Fruit fly (Drosophila melanogaster): ENCODE results near the gene CG13693.

The CG13693 gene

DNA sequence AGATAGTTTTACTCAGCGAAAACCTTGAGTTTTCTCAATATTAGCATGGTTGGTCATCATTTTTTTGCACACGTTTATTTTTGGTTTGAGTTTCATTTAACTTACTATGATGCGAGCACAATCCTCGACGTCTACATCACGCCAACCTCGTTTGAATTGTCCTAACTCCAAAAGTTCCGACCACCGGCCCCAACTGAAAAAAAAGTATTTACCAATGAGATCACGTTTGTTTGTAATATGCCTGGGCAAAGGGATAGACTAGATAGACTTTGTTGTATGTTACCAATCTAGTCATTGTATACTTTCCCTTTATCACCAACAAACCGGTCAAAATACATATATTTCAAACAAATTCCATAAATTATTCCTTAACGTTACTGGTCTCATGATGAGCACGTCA lies at the start of gene CG13693:
CG13693 (plus strand) TSS at position 301 of the 400 bp plus-strand sequence.
- TF ChIP-seq Mnt (GFP tag; optimal IDR thresholded peaks at IDR 0.05) (no peak), toe (GFP tag; optimal IDR thresholded peaks at IDR 0.05) (no peak), CG7101 (tag; optimal IDR thresholded peaks at IDR 0.05) (no peak), CG14711 (tag; optimal IDR thresholded peaks at IDR 0.05) (no peak), cnc (optimal IDR thresholded peaks at IDR 0.05) (no peak), CG7045 (GFP tag; optimal IDR thresholded peaks at IDR 0.05) (no peak), CG1620 (GFP tag; optimal IDR thresholded peaks at IDR 0.05) (no peak), CG33017 (tag; optimal IDR thresholded peaks at IDR 0.05) (no peak), pad (GFP tag; optimal IDR thresholded peaks at IDR 0.05) (no peak), kay (GFP tag; ENCODE audit: borderline replicate concordance) (no peak), cic (GFP tag; optimal IDR thresholded peaks at IDR 0.05) (no peak)

DNA sequence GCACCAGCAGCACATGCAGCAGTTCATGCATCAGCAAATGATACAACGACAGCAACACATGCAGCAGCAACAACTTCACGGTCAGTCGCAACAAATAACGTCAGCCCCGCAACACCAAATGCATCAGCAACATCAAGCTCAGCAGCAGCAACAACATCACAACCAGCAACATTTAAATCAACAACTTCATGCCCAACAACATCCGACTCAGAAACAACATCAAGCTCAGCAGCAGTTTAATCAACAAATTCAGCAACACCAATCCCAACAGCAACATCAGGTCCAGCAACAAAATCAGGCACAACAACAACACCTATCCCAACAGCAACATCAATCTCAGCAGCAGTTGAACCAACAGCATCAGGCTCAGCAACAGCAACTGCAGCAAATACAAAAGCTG lies 36.6 kb upstream of the CG13693 start:
- TF ChIP-seq pad (GFP tag; optimal IDR thresholded peaks at IDR 0.05) = no peak

DNA sequence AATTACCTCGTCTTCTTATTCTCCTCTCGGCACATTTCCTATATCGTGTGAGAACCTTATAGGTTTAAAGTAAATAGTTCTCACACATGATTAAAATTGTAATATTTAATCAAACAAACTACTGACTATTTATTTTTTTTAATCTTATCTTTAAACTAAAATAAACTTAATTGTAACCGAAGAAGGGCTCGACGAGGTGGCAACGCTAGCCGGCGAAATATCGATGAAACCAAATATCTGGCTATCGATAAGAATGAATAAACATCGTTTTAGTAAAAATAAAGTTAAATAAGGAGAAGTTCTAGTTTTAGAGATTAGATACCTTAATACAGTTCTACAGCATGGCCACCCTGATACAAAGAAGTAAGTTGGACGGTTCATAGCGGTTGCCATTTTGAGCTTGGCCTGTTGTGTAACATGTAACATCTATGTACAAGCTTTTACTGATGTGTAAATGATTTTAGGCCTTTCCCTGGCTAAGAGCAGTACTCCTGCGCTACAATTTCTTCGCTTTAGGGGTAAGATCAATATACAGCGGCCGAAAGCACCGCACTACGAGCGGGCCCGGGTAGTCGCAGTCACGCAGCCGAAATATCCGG lies 28.7 kb upstream of the CG13693 start, which contains the start of gene mRpL10:
mRpL10 (plus strand) TSS at position 251 of the 599 bp plus-strand sequence.
- TF ChIP-seq CG7101 (tag; optimal IDR thresholded peaks at IDR 0.05) (peak; percentile 42), cic (GFP tag; optimal IDR thresholded peaks at IDR 0.05) (peak; percentile 4), ovo (GFP tag; optimal IDR thresholded peaks at IDR 0.05) (peak; percentile 0), tj (GFP tag; optimal IDR thresholded peaks at IDR 0.05) (peak; percentile 44), cnc (optimal IDR thresholded peaks at IDR 0.05) (no peak), kay (GFP tag; ENCODE audit: borderline replicate concordance) (no peak), Hr96 (GFP tag; optimal IDR thresholded peaks at IDR 0.05) (no peak), CG33017 (tag; optimal IDR thresholded peaks at IDR 0.05) (peak; percentile 65), CG1620 (GFP tag; optimal IDR thresholded peaks at IDR 0.05) (peak; percentile 7), CG11617 (GFP tag; optimal IDR thresholded peaks at IDR 0.05) (peak; percentile 87), pad (GFP tag; optimal IDR thresholded peaks at IDR 0.05) (peak; percentile 44), Clk (GFP tag; optimal IDR thresholded peaks at IDR 0.05) (no peak), Mnt (GFP tag; optimal IDR thresholded peaks at IDR 0.05) (peak; percentile 77), CG14711 (tag; optimal IDR thresholded peaks at IDR 0.05) (peak; percentile 55), bab1 (GFP tag; optimal IDR thresholded peaks at IDR 0.05) (peak; percentile 70), CG5204 (GFP tag; optimal IDR thresholded peaks at IDR 0.05) (no peak), CG12768 (GFP tag; optimal IDR thresholded peaks at IDR 0.05) (no peak), Crg-1 (GFP tag; optimal IDR thresholded peaks at IDR 0.05) (peak; percentile 67), CG7045 (GFP tag; optimal IDR thresholded peaks at IDR 0.05) (peak; percentile 18)

DNA sequence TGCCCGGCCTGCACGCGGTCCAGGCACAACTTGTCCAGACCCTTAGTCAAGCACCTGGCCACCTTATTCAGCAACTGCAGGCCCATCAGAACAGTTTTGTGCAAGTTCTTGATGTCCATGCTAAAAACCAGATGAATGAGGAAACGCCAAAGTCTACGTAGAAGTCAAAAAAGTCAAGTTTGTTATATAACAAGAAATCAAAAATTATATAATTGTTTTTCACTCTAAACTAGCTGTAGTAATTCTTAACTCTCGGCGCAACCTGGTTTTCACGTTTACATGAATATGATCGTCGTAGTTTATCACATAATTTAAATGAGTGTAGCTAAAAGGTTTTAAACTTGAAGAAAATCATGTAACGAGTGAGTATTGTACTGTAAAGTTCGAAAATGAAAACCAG lies 27.7 kb upstream of the CG13693 start:
- no peak for TF ChIP-seq CG1620 (GFP tag; optimal IDR thresholded peaks at IDR 0.05)
- TF ChIP-seq CG7101 (tag; optimal IDR thresholded peaks at IDR 0.05) = no peak
- no peak for TF ChIP-seq Mnt (GFP tag; optimal IDR thresholded peaks at IDR 0.05)
- no peak for TF ChIP-seq Clk (GFP tag; optimal IDR thresholded peaks at IDR 0.05)
- TF ChIP-seq bab1 (GFP tag; optimal IDR thresholded peaks at IDR 0.05) = no peak
- TF ChIP-seq kay (GFP tag; ENCODE audit: borderline replicate concordance) = no peak
- TF ChIP-seq ovo (GFP tag; optimal IDR thresholded peaks at IDR 0.05) = no peak
- no peak for TF ChIP-seq CG33017 (tag; optimal IDR thresholded peaks at IDR 0.05)
- TF ChIP-seq tj (GFP tag; optimal IDR thresholded peaks at IDR 0.05) = no peak
- TF ChIP-seq CG5204 (GFP tag; optimal IDR thresholded peaks at IDR 0.05) = no peak
- no peak for TF ChIP-seq cnc (optimal IDR thresholded peaks at IDR 0.05)
- no peak for TF ChIP-seq Hr96 (GFP tag; optimal IDR thresholded peaks at IDR 0.05)
- TF ChIP-seq Crg-1 (GFP tag; optimal IDR thresholded peaks at IDR 0.05) = no peak
- TF ChIP-seq CG11617 (GFP tag; optimal IDR thresholded peaks at IDR 0.05) = no peak
- TF ChIP-seq CG7045 (GFP tag; optimal IDR thresholded peaks at IDR 0.05) = no peak

DNA sequence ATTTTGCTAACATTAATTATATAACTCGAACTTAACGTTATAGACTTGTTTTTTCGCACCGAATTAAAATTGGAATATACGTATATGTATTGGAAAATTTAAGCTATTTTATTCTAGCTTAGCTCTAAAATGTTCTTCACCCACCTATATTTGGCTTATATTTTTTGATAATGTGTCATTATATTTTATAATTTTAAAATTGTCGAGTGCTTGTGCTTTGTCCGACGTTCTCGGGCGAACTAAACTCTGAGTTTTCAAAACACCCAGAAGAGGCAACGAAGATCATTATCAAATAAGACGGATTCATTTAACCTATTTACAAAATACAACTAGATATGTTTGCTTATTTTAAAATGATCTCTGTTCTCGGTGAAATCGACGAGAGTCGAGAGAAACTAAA lies 25.7 kb upstream of the CG13693 start:
- TF ChIP-seq kay (GFP tag; ENCODE audit: borderline replicate concordance) (peak; percentile 97), Crg-1 (GFP tag; optimal IDR thresholded peaks at IDR 0.05) (no peak), CG7045 (GFP tag; optimal IDR thresholded peaks at IDR 0.05) (no peak), CG12768 (GFP tag; optimal IDR thresholded peaks at IDR 0.05) (no peak), CG11617 (GFP tag; optimal IDR thresholded peaks at IDR 0.05) (peak; percentile 43)

DNA sequence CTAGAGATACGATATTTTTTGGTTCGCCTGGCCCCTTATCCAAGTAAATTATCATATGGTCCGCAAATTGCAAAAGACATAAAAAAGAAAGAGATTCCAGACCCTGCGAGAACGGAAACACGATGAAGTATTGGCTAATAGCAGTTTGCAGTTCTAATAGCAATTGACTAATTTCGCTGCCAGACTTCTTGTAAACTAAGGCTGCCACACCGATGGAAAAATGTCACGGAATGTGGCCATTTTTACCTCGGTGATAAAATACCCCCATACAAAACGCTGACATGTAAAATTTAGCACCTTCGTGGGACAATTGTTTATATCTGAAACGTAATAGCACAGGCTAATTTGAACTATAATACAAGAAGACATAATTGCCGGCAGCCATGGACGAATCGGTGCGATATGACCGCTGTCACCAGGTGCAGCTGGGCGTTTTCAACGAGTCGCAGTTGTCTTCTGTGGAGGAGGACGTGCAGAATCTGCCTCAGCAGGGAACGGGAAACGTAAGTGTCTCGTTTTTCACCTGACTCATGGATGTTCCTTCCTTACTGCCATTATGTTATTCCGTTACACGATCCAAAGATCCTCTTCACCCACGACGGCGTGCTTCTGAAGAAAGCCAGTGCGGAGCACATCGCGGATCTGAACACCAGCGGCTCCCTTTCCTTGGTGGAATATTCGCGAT lies 25.0 kb upstream of the CG13693 start, which contains the start of the genes Tbc1d15-17 and CG11617:
Tbc1d15-17 (plus strand) TSS at position 51 of the 685 bp plus-strand sequence.
CG11617 (minus strand) TSS at position 169 of the 685 bp plus-strand sequence.
- TF ChIP-seq CG14711 (tag; optimal IDR thresholded peaks at IDR 0.05) (no peak), Clk (GFP tag; optimal IDR thresholded peaks at IDR 0.05) (no peak), CG12768 (GFP tag; optimal IDR thresholded peaks at IDR 0.05) (no peak), toe (GFP tag; optimal IDR thresholded peaks at IDR 0.05) (no peak), kay (GFP tag; ENCODE audit: borderline replicate concordance) (no peak), CG5204 (GFP tag; optimal IDR thresholded peaks at IDR 0.05) (no peak), bab1 (GFP tag; optimal IDR thresholded peaks at IDR 0.05) (peak; percentile 68), cic (GFP tag; optimal IDR thresholded peaks at IDR 0.05) (peak; percentile 35), CG11617 (GFP tag; optimal IDR thresholded peaks at IDR 0.05) (peak; percentile 64), CG7101 (tag; optimal IDR thresholded peaks at IDR 0.05) (peak; percentile 1), ovo (GFP tag; optimal IDR thresholded peaks at IDR 0.05) (no peak), Hr96 (GFP tag; optimal IDR thresholded peaks at IDR 0.05) (no peak), Mnt (GFP tag; optimal IDR thresholded peaks at IDR 0.05) (no peak), CG33017 (tag; optimal IDR thresholded peaks at IDR 0.05) (no peak), Crg-1 (GFP tag; optimal IDR thresholded peaks at IDR 0.05) (no peak), CG1620 (GFP tag; optimal IDR thresholded peaks at IDR 0.05) (peak; percentile 40), pad (GFP tag; optimal IDR thresholded peaks at IDR 0.05) (peak; percentile 14), tj (GFP tag; optimal IDR thresholded peaks at IDR 0.05) (peak; percentile 99), cnc (optimal IDR thresholded peaks at IDR 0.05) (no peak), CG7045 (GFP tag; optimal IDR thresholded peaks at IDR 0.05) (no peak)
